Worm (Caenorhabditis elegans) whole organism, mixed stage, embryonic: ENCODE measurements around the gene Y69A2AR.1.

Source experiments
- M03D4.4 ChIP-seq: sonication (generic microtip); optimal IDR thresholded peaks from 2 replicates; lab custom pipeline; 2017; ENCODE audit warnings: mild to moderate bottlenecking, missing genetic modification characterization, missing compliant biosample characterization
- bed-3 ChIP-seq: fragments of 200-800 bp; sonication (Bioruptor generic); optimal IDR thresholded peaks from 3 replicates; lab custom pipeline; 2018; ENCODE audit warnings: mild to moderate bottlenecking, missing genetic modification characterization, moderate library complexity, missing compliant biosample characterization
- blmp-1 ChIP-seq: fragments of 150-350 bp; optimal IDR thresholded peaks from 2 replicates; lab custom pipeline; 2014; ENCODE audit warnings: missing biosample characterization, missing genetic modification characterization
- ceh-39 ChIP-seq: fragments of 150-350 bp; optimal IDR thresholded peaks from 2 replicates; lab custom pipeline; 2014; ENCODE audit warnings: missing biosample characterization, missing genetic modification characterization
- ceh-43 ChIP-seq: fragments of 200-800 bp; sonication (Bioruptor generic); optimal IDR thresholded peaks from 2 replicates; lab custom pipeline; 2018; ENCODE audit warnings: mild to moderate bottlenecking, missing genetic modification characterization, moderate library complexity, missing compliant biosample characterization
- ceh-83 ChIP-seq: fragments of 200-800 bp; sonication (Bioruptor generic); optimal IDR thresholded peaks from 2 replicates; lab custom pipeline; 2018; ENCODE audit warnings: mild to moderate bottlenecking, missing genetic modification characterization, missing compliant biosample characterization
- ces-1 ChIP-seq: fragments of 150-350 bp; optimal IDR thresholded peaks from 2 replicates; lab custom pipeline; 2014; ENCODE audit warnings: missing biosample characterization, missing genetic modification reagents, missing genetic modification characterization
- cnd-1 ChIP-seq: fragments of 200-800 bp; sonication (Bioruptor generic); optimal IDR thresholded peaks from 2 replicates; lab custom pipeline; 2018; ENCODE audit warnings: mild to moderate bottlenecking, missing genetic modification characterization, missing compliant biosample characterization
- drap-1 ChIP-seq: fragments of 200-800 bp; sonication (Bioruptor generic); optimal IDR thresholded peaks from 3 replicates; lab custom pipeline; 2018; ENCODE audit warnings: mild to moderate bottlenecking, missing genetic modification characterization, missing compliant biosample characterization
- elt-1 ChIP-seq: sonication (generic microtip); optimal IDR thresholded peaks from 2 replicates; lab custom pipeline; 2017; ENCODE audit warnings: missing genetic modification characterization, mild to moderate bottlenecking, missing compliant biosample characterization, antibody characterized with exemption, moderate library complexity, borderline replicate concordance; ENCODE audit not compliant: insufficient read depth
- elt-3 ChIP-seq: fragments of 150-350 bp; optimal IDR thresholded peaks from 2 replicates; lab custom pipeline; 2014; ENCODE audit warnings: missing biosample characterization, missing genetic modification characterization
- flh-1 ChIP-seq: fragments of 200-800 bp; sonication (Bioruptor generic); optimal IDR thresholded peaks from 2 replicates; lab custom pipeline; 2018; ENCODE audit warnings: mild to moderate bottlenecking, missing genetic modification characterization, moderate library complexity, missing compliant biosample characterization
- ham-2 ChIP-seq: fragments of 200-800 bp; sonication (Bioruptor generic); optimal IDR thresholded peaks from 2 replicates; lab custom pipeline; 2018; ENCODE audit warnings: mild to moderate bottlenecking, missing genetic modification characterization, missing compliant biosample characterization
- hlh-1 ChIP-seq: fragments of 150-350 bp; optimal IDR thresholded peaks from 2 replicates; lab custom pipeline; 2014; ENCODE audit warnings: missing biosample characterization, missing genetic modification reagents, missing genetic modification characterization
- lin-13 ChIP-seq: fragments of 150-350 bp; optimal IDR thresholded peaks from 2 replicates; lab custom pipeline; 2014; ENCODE audit warnings: missing biosample characterization, missing genetic modification characterization
- lin-32 ChIP-seq: fragments of 200-800 bp; sonication (Bioruptor generic); optimal IDR thresholded peaks from 2 replicates; lab custom pipeline; 2018; ENCODE audit warnings: mild to moderate bottlenecking, missing genetic modification characterization, missing compliant biosample characterization
- lsy-2 ChIP-seq: fragments of 150-350 bp; optimal IDR thresholded peaks from 2 replicates; lab custom pipeline; 2014; ENCODE audit warnings: missing biosample characterization, missing genetic modification characterization
- mab-5 ChIP-seq: fragments of 150-350 bp; optimal IDR thresholded peaks from 2 replicates; lab custom pipeline; 2014; ENCODE audit warnings: missing biosample characterization, missing genetic modification characterization
- mep-1 ChIP-seq: fragments of 150-350 bp; optimal IDR thresholded peaks from 2 replicates; lab custom pipeline; 2017; ENCODE audit warnings: missing biosample characterization, missing genetic modification reagents, missing genetic modification characterization, inconsistent platforms
- mls-2 ChIP-seq: sonication (generic microtip); optimal IDR thresholded peaks from 2 replicates; lab custom pipeline; 2016; ENCODE audit warnings: mild to moderate bottlenecking, missing genetic modification characterization, moderate library complexity, missing compliant biosample characterization
- nhr-12 ChIP-seq: fragments of 150-350 bp; optimal IDR thresholded peaks from 2 replicates; lab custom pipeline; 2014; ENCODE audit warnings: missing biosample characterization, missing genetic modification characterization
- nhr-2 ChIP-seq: fragments of 150-350 bp; optimal IDR thresholded peaks from 2 replicates; lab custom pipeline; 2014; ENCODE audit warnings: missing biosample characterization, missing genetic modification characterization
- nhr-237 ChIP-seq: fragments of 150-350 bp; optimal IDR thresholded peaks from 2 replicates; lab custom pipeline; 2014; ENCODE audit warnings: missing biosample characterization, missing genetic modification characterization
- nhr-28 ChIP-seq: fragments of 150-350 bp; optimal IDR thresholded peaks from 2 replicates; lab custom pipeline; 2014; ENCODE audit warnings: missing biosample characterization, missing genetic modification characterization
- nhr-76 ChIP-seq: sonication (generic microtip); optimal IDR thresholded peaks from 2 replicates; lab custom pipeline; 2017; ENCODE audit warnings: missing biosample characterization, missing genetic modification characterization
- pha-4 ChIP-seq: fragments of 150-350 bp; optimal IDR thresholded peaks from 2 replicates; lab custom pipeline; 2018; ENCODE audit warnings: missing biosample characterization, missing genetic modification reagents, missing genetic modification characterization
- sem-2 ChIP-seq: fragments of 200-800 bp; sonication (Bioruptor generic); optimal IDR thresholded peaks from 2 replicates; lab custom pipeline; 2018; ENCODE audit warnings: mild to moderate bottlenecking, missing genetic modification characterization, missing compliant biosample characterization
- snpc-4 ChIP-seq: fragments of 150-350 bp; optimal IDR thresholded peaks from 2 replicates; lab custom pipeline; 2014; ENCODE audit warnings: missing biosample characterization, missing genetic modification characterization
- sptf-1 ChIP-seq: sonication (generic microtip); optimal IDR thresholded peaks from 2 replicates; lab custom pipeline; 2017; ENCODE audit warnings: mild to moderate bottlenecking, missing genetic modification characterization, moderate library complexity, missing compliant biosample characterization
- tbx-8 ChIP-seq: fragments of 200-800 bp; sonication (Bioruptor generic); optimal IDR thresholded peaks from 2 replicates; lab custom pipeline; 2018; ENCODE audit warnings: mild to moderate bottlenecking, missing genetic modification characterization, moderate library complexity, missing compliant biosample characterization
- unc-120 ChIP-seq: sonication (generic microtip); optimal IDR thresholded peaks from 2 replicates; lab custom pipeline; 2017; ENCODE audit warnings: missing genetic modification characterization, missing compliant biosample characterization; ENCODE audit not compliant: poor library complexity, severe bottlenecking
- unc-39 ChIP-seq: fragments of 150-350 bp; optimal IDR thresholded peaks from 2 replicates; lab custom pipeline; 2014; ENCODE audit warnings: missing biosample characterization, missing genetic modification characterization
- unc-62 ChIP-seq: fragments of 150-350 bp; optimal IDR thresholded peaks from 2 replicates; lab custom pipeline; 2014; ENCODE audit warnings: missing biosample characterization, missing genetic modification reagents, missing genetic modification characterization
- zip-8 ChIP-seq: fragments of 150-350 bp; optimal IDR thresholded peaks from 2 replicates; lab custom pipeline; 2014; ENCODE audit warnings: missing biosample characterization, missing genetic modification characterization
- ztf-11 ChIP-seq: fragments of 150-350 bp; optimal IDR thresholded peaks from 2 replicates; lab custom pipeline; 2014; ENCODE audit warnings: missing biosample characterization, missing genetic modification characterization

The Y69A2AR.1 gene

ce11 chrIV:2640950-2641349 lies 25.9 kb upstream of the Y69A2AR.1 start, which contains the start of the genes mdf-2 and nduv-3:
Gene mdf-2 (minus strand): TSS chrIV:2641125.
Gene nduv-3 (plus strand): TSS chrIV:2641310.
- no peak for TF ChIP-seq unc-62 (GFP tag; lab: Kevin White, UChicago)
- no peak for TF ChIP-seq tbx-8 (GFP tag; lab: Kevin White, UChicago)
- TF ChIP-seq unc-120 = no peak
- TF ChIP-seq zip-8 (tag; lab: Kevin White, UChicago) = no peak
- TF ChIP-seq ces-1 = peak; percentile 83
- no peak for TF ChIP-seq mab-5 (tag; lab: Kevin White, UChicago)
- no peak for TF ChIP-seq elt-1 (tag; lab: Kevin White, UChicago)
- TF ChIP-seq nhr-12 (tag; lab: Kevin White, UChicago) = no peak
- TF ChIP-seq ceh-43 = no peak
- TF ChIP-seq elt-3 (tag; lab: Kevin White, UChicago) = no peak
- TF ChIP-seq snpc-4 (tag; lab: Kevin White, UChicago) = no peak
- TF ChIP-seq nhr-237 (tag; lab: Kevin White, UChicago) = peak; percentile 30
- TF ChIP-seq drap-1 (GFP tag; lab: Kevin White, UChicago) = no peak
- peak; percentile 61 for TF ChIP-seq mep-1
- peak; percentile 78 for TF ChIP-seq lsy-2 (tag; lab: Kevin White, UChicago)
- TF ChIP-seq lin-13 (tag; lab: Kevin White, UChicago) = peak; percentile 82
- TF ChIP-seq ceh-83 (GFP tag; lab: Kevin White, UChicago) = no peak
- no peak for TF ChIP-seq mls-2 (tag; lab: Kevin White, UChicago)
- TF ChIP-seq sem-2 = no peak
- no peak for TF ChIP-seq nhr-28
- TF ChIP-seq flh-1 (GFP tag; lab: Kevin White, UChicago) = no peak
- no peak for TF ChIP-seq unc-39
- no peak for TF ChIP-seq ham-2 (GFP tag; lab: Kevin White, UChicago)
- no peak for TF ChIP-seq sptf-1 (tag; lab: Kevin White, UChicago)
- TF ChIP-seq ceh-39 (tag; lab: Kevin White, UChicago) = peak; percentile 75
- no peak for TF ChIP-seq bed-3 (GFP tag; lab: Kevin White, UChicago)
- TF ChIP-seq hlh-1 (tag; lab: Kevin White, UChicago) = no peak
- no peak for TF ChIP-seq M03D4.4 (tag; lab: Kevin White, UChicago)
- no peak for TF ChIP-seq ztf-11 (tag; lab: Kevin White, UChicago)
- TF ChIP-seq nhr-76 (tag; lab: Kevin White, UChicago) = no peak
- TF ChIP-seq pha-4 (tag; lab: Kevin White, UChicago) = peak; percentile 74
- TF ChIP-seq blmp-1 (tag; lab: Kevin White, UChicago) = no peak
- TF ChIP-seq lin-32 (GFP tag; lab: Kevin White, UChicago) = no peak
- TF ChIP-seq cnd-1 (tag; lab: Kevin White, UChicago) = no peak
- TF ChIP-seq nhr-2 (tag; lab: Kevin White, UChicago) = no peak

DNA sequence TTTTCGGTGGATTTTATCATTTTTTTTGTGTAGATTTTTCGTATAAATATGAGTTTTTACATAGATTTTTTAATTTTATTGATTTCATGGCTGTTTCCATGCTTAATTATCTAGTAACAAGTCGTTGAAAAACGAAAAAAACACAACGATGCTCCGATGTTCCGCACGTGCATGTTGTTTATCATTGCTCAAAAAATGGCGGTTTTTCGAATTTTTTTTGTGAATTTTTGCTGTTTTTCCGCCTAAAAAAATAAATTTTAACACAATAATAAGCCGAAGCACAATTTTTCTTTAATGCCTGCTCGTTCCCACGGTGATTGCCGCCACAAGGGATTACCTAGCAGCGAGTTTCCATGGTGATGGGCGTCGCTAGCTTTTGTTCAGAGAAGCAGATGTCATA lies 24.8 kb upstream of the Y69A2AR.1 start:
- no peak for TF ChIP-seq nhr-76 (tag; lab: Kevin White, UChicago)
- TF ChIP-seq ceh-83 (GFP tag; lab: Kevin White, UChicago) = no peak
- no peak for TF ChIP-seq sem-2
- no peak for TF ChIP-seq lin-13 (tag; lab: Kevin White, UChicago)

DNA sequence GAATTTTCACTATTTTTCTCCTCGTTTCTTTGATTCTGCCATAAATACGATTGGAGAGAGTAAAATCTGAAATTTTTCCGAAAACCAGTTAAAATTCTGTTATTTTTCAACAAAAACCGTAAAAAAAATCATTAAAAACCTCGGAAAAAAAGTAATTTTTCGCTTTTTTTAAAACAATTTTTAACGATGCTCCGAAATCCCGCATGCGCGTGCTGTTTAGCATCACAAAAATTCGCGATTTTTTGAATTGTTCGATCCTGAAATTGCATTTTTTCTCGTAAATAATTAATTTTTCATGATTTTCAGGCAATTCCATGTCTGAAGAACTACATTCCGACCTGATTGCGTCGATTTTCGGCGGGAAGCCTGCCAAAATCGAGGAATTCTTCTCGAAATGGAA lies 24.2 kb upstream of the Y69A2AR.1 start, which contains the start of gene ric-8:
TSS of gene ric-8 (plus strand) at position 301 of the 400 bp plus-strand sequence.
- TF ChIP-seq elt-3 (tag; lab: Kevin White, UChicago) = no peak
- no peak for TF ChIP-seq cnd-1 (tag; lab: Kevin White, UChicago)
- no peak for TF ChIP-seq ces-1
- no peak for TF ChIP-seq mep-1
- TF ChIP-seq nhr-28 = no peak
- no peak for TF ChIP-seq ceh-39 (tag; lab: Kevin White, UChicago)
- no peak for TF ChIP-seq M03D4.4 (tag; lab: Kevin White, UChicago)
- no peak for TF ChIP-seq unc-62 (GFP tag; lab: Kevin White, UChicago)
- TF ChIP-seq lsy-2 (tag; lab: Kevin White, UChicago) = no peak

DNA sequence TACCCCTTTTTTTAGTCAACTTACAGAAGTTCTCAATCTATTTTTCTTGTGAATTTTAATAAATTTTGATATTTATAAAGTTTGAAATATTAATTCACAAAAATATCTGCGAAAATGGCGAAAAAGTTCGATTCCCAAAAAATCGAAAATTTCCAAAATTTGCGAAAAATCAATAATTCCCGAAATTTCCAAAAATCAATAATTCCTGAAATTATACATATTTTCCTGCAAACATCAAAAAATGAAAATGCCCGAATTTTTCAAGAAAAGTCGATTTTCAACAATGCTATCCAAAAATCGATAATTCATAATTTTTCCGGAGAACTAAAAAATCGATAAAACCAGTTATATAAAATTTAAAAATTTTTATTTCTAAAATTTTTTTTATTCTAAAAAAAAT lies 16.8 kb upstream of the Y69A2AR.1 start:
- TF ChIP-seq unc-62 (GFP tag; lab: Kevin White, UChicago) = no peak
- TF ChIP-seq elt-3 (tag; lab: Kevin White, UChicago) = no peak
- no peak for TF ChIP-seq bed-3 (GFP tag; lab: Kevin White, UChicago)
- TF ChIP-seq mab-5 (tag; lab: Kevin White, UChicago) = no peak
- no peak for TF ChIP-seq ham-2 (GFP tag; lab: Kevin White, UChicago)
- no peak for TF ChIP-seq ceh-39 (tag; lab: Kevin White, UChicago)
- no peak for TF ChIP-seq nhr-76 (tag; lab: Kevin White, UChicago)
- no peak for TF ChIP-seq cnd-1 (tag; lab: Kevin White, UChicago)
- no peak for TF ChIP-seq unc-39
- TF ChIP-seq ceh-43 = no peak
- TF ChIP-seq unc-120 = no peak
- TF ChIP-seq pha-4 (tag; lab: Kevin White, UChicago) = no peak
- TF ChIP-seq lin-13 (tag; lab: Kevin White, UChicago) = no peak
- TF ChIP-seq flh-1 (GFP tag; lab: Kevin White, UChicago) = no peak
- TF ChIP-seq tbx-8 (GFP tag; lab: Kevin White, UChicago) = no peak
- no peak for TF ChIP-seq elt-1 (tag; lab: Kevin White, UChicago)
- TF ChIP-seq ceh-83 (GFP tag; lab: Kevin White, UChicago) = no peak
- no peak for TF ChIP-seq ces-1
- no peak for TF ChIP-seq mls-2 (tag; lab: Kevin White, UChicago)
- TF ChIP-seq drap-1 (GFP tag; lab: Kevin White, UChicago) = no peak
